Worm (Caenorhabditis elegans) whole organism, L4 larva: ENCODE measurements around the gene F16G10.2.

ENCODE experiments used
- aly-2 ChIP-seq: sonication (generic microtip); optimal IDR thresholded peaks from 2 replicates; lab custom pipeline; 2018; ENCODE audit warnings: missing biosample characterization, missing genetic modification characterization
- lsy-2 ChIP-seq, 2 experiments: fragments of 150-350 bp in 1 of 2; sonication (generic microtip) in 1 of 2; optimal IDR thresholded peaks; 2 replicates each; lab custom pipeline; 2014 to 2017; ENCODE audit warnings: missing biosample characterization in 2 of 2, missing genetic modification characterization in 2 of 2
- pha-4 ChIP-seq, 2 experiments: fragments of 150-350 bp in 1 of 2; fragments of 200-800 bp in 1 of 2; sonication (Bioruptor generic) in 1 of 2; IDR thresholded peaks in 1 of 2; optimal IDR thresholded peaks in 1 of 2; 2 replicates each; pipeline versions ENCODE4 v1.3.6 to Lab custom; 2014 to 2022; ENCODE audit warnings: missing genetic modification characterization in 2 of 2, missing genetic modification reagents in 2 of 2, missing biosample characterization in 1 of 2, missing compliant biosample characterization in 1 of 2
- pqm-1 ChIP-seq: sonication (generic microtip); optimal IDR thresholded peaks from 2 replicates; lab custom pipeline; 2017; ENCODE audit warnings: missing biosample characterization, missing genetic modification characterization
- tag-97 ChIP-seq: fragments of 200-800 bp; sonication (Bioruptor generic); IDR thresholded peaks from 2 replicates; pipeline ENCODE4 v1.3.6; 2022; ENCODE audit warnings: missing genetic modification characterization, missing compliant biosample characterization
- unc-62 ChIP-seq, 3 experiments: fragments of 150-350 bp in 1 of 3; sonication (generic microtip); optimal IDR thresholded peaks in 2 of 3; peaks in 1 of 3; 1 replicate in 1 of 3; 2 replicates in 2 of 3; lab custom pipeline; 2014 to 2017; ENCODE audit warnings: missing biosample characterization in 3 of 3, missing genetic modification characterization in 3 of 3, missing genetic modification reagents in 3 of 3, missing genotype in 1 of 3

- TF ChIP-seq pha-4 (GFP tag; IDR thresholded peaks at IDR 0.05; lab: Robert Waterston, UW) (no peak), pha-4 (tag; optimal IDR thresholded peaks at IDR 0.05; lab: Kevin White, UChicago) (no peak), lsy-2 (tag; optimal IDR thresholded peaks at IDR 0.05; lab: Kevin White, UChicago) (no peak), tag-97 (GFP tag; lab: Robert Waterston, UW) (no peak), unc-62 (GFP tag; optimal IDR thresholded peaks at IDR 0.05 in 1 of 2; lab: Kevin White, UChicago) (no peak), unc-62 (tag; optimal IDR thresholded peaks at IDR 0.05; lab: Kevin White, UChicago) (no peak), pqm-1 (tag; lab: Kevin White, UChicago) (no peak), aly-2 (tag; lab: Kevin White, UChicago) (no peak)
Observed at ce11 chrII:2359965-2360364, 15.1 kb upstream of the F16G10.2 start, which contains the start of gene F43C11.16.
